Fruit fly (Drosophila melanogaster) whole organism, pupa: Measurements from ENCODE around the gene CG14435.
A peak's percentile ranks its signal among the peaks of the same experiment; 100 is the strongest.

Source experiments
- CG10348 ChIP-seq: fragments of 200-800 bp; sonication (Bioruptor generic); IDR thresholded peaks from 2 replicates; pipeline ENCODE4 v1.3.6; 2022; ENCODE audit warnings: missing biosample characterization, missing genetic modification characterization
- CG12605 ChIP-seq: fragments of 200-800 bp; sonication (Bioruptor generic); IDR thresholded peaks from 2 replicates; pipeline ENCODE4 v1.3.6; 2022; ENCODE audit warnings: missing biosample characterization, missing genetic modification characterization
- CG13204 ChIP-seq: fragments of 200-800 bp; sonication (Bioruptor generic); optimal IDR thresholded peaks from 2 replicates; lab custom pipeline; 2018; ENCODE audit warnings: missing biosample characterization, mild to moderate bottlenecking, missing genetic modification characterization, moderate library complexity
- CG14655 ChIP-seq: fragments of 200-800 bp; sonication (Bioruptor generic); optimal IDR thresholded peaks from 3 replicates; lab custom pipeline; 2017; ENCODE audit warnings: mild to moderate bottlenecking, missing biosample characterization, missing genetic modification reagents, missing genetic modification characterization
- CG15710 ChIP-seq: fragments of 200-800 bp; sonication (Bioruptor generic); optimal IDR thresholded peaks from 2 replicates; lab custom pipeline; 2018; ENCODE audit warnings: missing biosample characterization, mild to moderate bottlenecking, missing genetic modification characterization, moderate library complexity
- CG17806 ChIP-seq: fragments of 200-800 bp; sonication (Bioruptor generic); optimal IDR thresholded peaks from 2 replicates; lab custom pipeline; 2018; ENCODE audit warnings: missing biosample characterization, mild to moderate bottlenecking, missing genetic modification characterization, moderate library complexity
- CG32121 ChIP-seq: fragments of 200-800 bp; sonication (Bioruptor generic); IDR thresholded peaks from 2 replicates; pipeline ENCODE4 v1.3.6; 2022; ENCODE audit warnings: missing biosample characterization, missing genetic modification characterization
- CG34367 ChIP-seq: fragments of 200-800 bp; sonication (Bioruptor generic); optimal IDR thresholded peaks from 2 replicates; lab custom pipeline; 2018; ENCODE audit warnings: missing biosample characterization, mild to moderate bottlenecking, missing genetic modification characterization
- CG4496 ChIP-seq: fragments of 200-800 bp; sonication (Bioruptor generic); IDR thresholded peaks from 3 replicates; pipeline ENCODE4 v1.3.6; 2022; ENCODE audit warnings: missing biosample characterization, missing genetic modification characterization
- CG8159 ChIP-seq: fragments of 200-800 bp; sonication (Bioruptor generic); optimal IDR thresholded peaks from 3 replicates; lab custom pipeline; 2018; ENCODE audit warnings: missing biosample characterization, mild to moderate bottlenecking, missing genetic modification characterization, moderate library complexity
- CG8301 ChIP-seq: fragments of 200-800 bp; sonication (Bioruptor generic); optimal IDR thresholded peaks from 2 replicates; lab custom pipeline; 2018; ENCODE audit warnings: missing biosample characterization, mild to moderate bottlenecking, missing genetic modification characterization
- CG9948 ChIP-seq: fragments of 200-800 bp; sonication (Bioruptor generic); optimal IDR thresholded peaks from 2 replicates; lab custom pipeline; 2018; ENCODE audit warnings: missing biosample characterization, mild to moderate bottlenecking, missing genetic modification characterization, moderate library complexity
- D1 ChIP-seq: fragments of 200-800 bp; sonication (Bioruptor generic); optimal IDR thresholded peaks from 2 replicates; lab custom pipeline; 2018; ENCODE audit warnings: missing biosample characterization, mild to moderate bottlenecking, missing genetic modification characterization, moderate library complexity
- EcR ChIP-seq: fragments of 200-800 bp; sonication (Bioruptor generic); optimal IDR thresholded peaks from 3 replicates; lab custom pipeline; 2019; ENCODE audit warnings: missing biosample characterization, missing genetic modification characterization, mild to moderate bottlenecking, moderate library complexity, missing genetic modification reagents
- Ets98B ChIP-seq: fragments of 200-800 bp; sonication (Bioruptor generic); IDR thresholded peaks from 2 replicates; pipeline ENCODE4 v1.3.6; 2022; ENCODE audit warnings: missing biosample characterization, missing genetic modification characterization
- Pif1A ChIP-seq: fragments of 200-800 bp; sonication (Bioruptor generic); optimal IDR thresholded peaks from 3 replicates; lab custom pipeline; 2016; ENCODE audit warnings: missing biosample characterization, missing genetic modification characterization
- Pif1B ChIP-seq: fragments of 200-800 bp; sonication (Bioruptor generic); optimal IDR thresholded peaks from 3 replicates; lab custom pipeline; 2016; ENCODE audit warnings: missing biosample characterization, missing genetic modification characterization
- Snoo ChIP-seq: fragments of 200-800 bp; sonication (Bioruptor generic); optimal IDR thresholded peaks from 3 replicates; lab custom pipeline; 2017; ENCODE audit warnings: missing biosample characterization, mild to moderate bottlenecking, missing genetic modification characterization, inconsistent platforms
- fd96Ca ChIP-seq: fragments of 200-800 bp; sonication (Bioruptor generic); IDR thresholded peaks from 3 replicates; pipeline ENCODE4 v1.3.6; 2022; ENCODE audit warnings: missing biosample characterization, missing genetic modification characterization
- gl ChIP-seq: fragments of 200-800 bp; sonication (Bioruptor generic); optimal IDR thresholded peaks from 2 replicates; lab custom pipeline; 2018; ENCODE audit warnings: missing biosample characterization, mild to moderate bottlenecking, missing genetic modification characterization
- rn ChIP-seq: fragments of 200-800 bp; sonication (Bioruptor generic); IDR thresholded peaks from 2 replicates; pipeline ENCODE4 v1.3.6; 2022; ENCODE audit warnings: missing biosample characterization, missing genetic modification characterization

Gene CG14435

dm6 chrX:6868024-6868628 lies 24.4 kb upstream of the CG14435 start:
- TF ChIP-seq Ets98B: peak; percentile 34; the same call in 1 of the 2 replicates
- peak; percentile 65 for TF ChIP-seq CG13204 (GFP tag; lab: Kevin White, UChicago)
- no peak for TF ChIP-seq CG10348 (GFP tag; lab: Robert Waterston, UW)
- peak; percentile 12 for TF ChIP-seq CG9948
- peak; percentile 62 for TF ChIP-seq EcR
- TF ChIP-seq CG12605 (GFP tag; lab: Robert Waterston, UW): peak; percentile 63
- TF ChIP-seq CG4496 (GFP tag; lab: Robert Waterston, UW): peak; percentile 52
- TF ChIP-seq CG32121 (GFP tag; lab: Robert Waterston, UW): peak; percentile 30; the same call in 1 of the 2 replicates
- TF ChIP-seq rn (GFP tag; lab: Robert Waterston, UW): no peak
- peak; percentile 55; the same call in 1 of the 3 replicates for TF ChIP-seq fd96Ca
- TF ChIP-seq, all 21 proteins: peak for 8

dm6 chrX:6867175-6868023 lies 23.7 kb upstream of the CG14435 start, which contains the start of gene CG14434:
TSS of gene CG14434 (minus strand) at chrX:6867194.
- TF ChIP-seq CG12605 (GFP tag; lab: Robert Waterston, UW) (no peak), CG14655 (peak; percentile 92), gl (no peak), Snoo (tag; lab: Kevin White, UChicago) (peak; percentile 70), D1 (tag; lab: Kevin White, UChicago) (peak; percentile 28), rn (GFP tag; lab: Robert Waterston, UW) (no peak), CG34367 (peak; percentile 62), CG32121 (GFP tag; lab: Robert Waterston, UW) (no peak; the same call in 1 of the 2 replicates), fd96Ca (no peak), CG15710 (tag; lab: Kevin White, UChicago) (peak; percentile 72), CG8301 (tag; lab: Kevin White, UChicago) (peak; percentile 79), CG8159 (tag; lab: Kevin White, UChicago) (peak; percentile 87), Ets98B (peak; percentile 5), Pif1B (GFP tag; lab: Kevin White, UChicago) (peak; percentile 56), CG10348 (GFP tag; lab: Robert Waterston, UW) (no peak), CG13204 (GFP tag; lab: Kevin White, UChicago) (peak; percentile 19), CG9948 (peak; percentile 83), Pif1A (peak; percentile 70), CG17806 (peak; percentile 62), CG4496 (GFP tag; lab: Robert Waterston, UW) (peak; percentile 3; the same call in 2 of the 3 replicates), EcR (peak; percentile 21)
- TF ChIP-seq, all 21 proteins: peak for 15

dm6 chrX:6866764-6867163 lies 23.0 kb upstream of the CG14435 start:
- no peak for TF ChIP-seq CG15710 (tag; lab: Kevin White, UChicago)
- TF ChIP-seq fd96Ca: no peak
- no peak for TF ChIP-seq Pif1A
- TF ChIP-seq CG13204 (GFP tag; lab: Kevin White, UChicago): no peak
- TF ChIP-seq CG4496 (GFP tag; lab: Robert Waterston, UW): no peak
- no peak for TF ChIP-seq CG9948
- TF ChIP-seq Snoo (tag; lab: Kevin White, UChicago): no peak
- TF ChIP-seq CG12605 (GFP tag; lab: Robert Waterston, UW): no peak
- no peak for TF ChIP-seq CG8301 (tag; lab: Kevin White, UChicago)

dm6 chrX:6866040-6866439 lies 22.3 kb upstream of the CG14435 start:
- peak; percentile 82 for TF ChIP-seq CG13204 (GFP tag; lab: Kevin White, UChicago)
- TF ChIP-seq fd96Ca: peak; percentile 8; the same call in 1 of the 3 replicates
- TF ChIP-seq CG4496 (GFP tag; lab: Robert Waterston, UW): peak; percentile 48; the same call in 2 of the 3 replicates
- TF ChIP-seq CG32121 (GFP tag; lab: Robert Waterston, UW): no peak
- no peak for TF ChIP-seq CG8301 (tag; lab: Kevin White, UChicago)
- TF ChIP-seq Pif1A: no peak

- TF ChIP-seq Snoo (tag; lab: Kevin White, UChicago): no peak
- no peak for TF ChIP-seq CG15710 (tag; lab: Kevin White, UChicago)
- no peak for TF ChIP-seq CG10348 (GFP tag; lab: Robert Waterston, UW)
- no peak for TF ChIP-seq CG13204 (GFP tag; lab: Kevin White, UChicago)
- no peak for TF ChIP-seq Pif1B (GFP tag; lab: Kevin White, UChicago)
- no peak for TF ChIP-seq CG8301 (tag; lab: Kevin White, UChicago)
- TF ChIP-seq D1 (tag; lab: Kevin White, UChicago): no peak
- no peak for TF ChIP-seq Pif1A
- no peak for TF ChIP-seq CG14655
- no peak for TF ChIP-seq fd96Ca
- no peak for TF ChIP-seq CG34367
- TF ChIP-seq Ets98B: no peak
- no peak for TF ChIP-seq CG8159 (tag; lab: Kevin White, UChicago)
These were observed 21.3 kb upstream of the CG14435 start for dm6 chrX:6865039-6865438.
